Worm (Caenorhabditis elegans) whole organism, midembryonic: ENCODE data around the gene cgef-1.

ENCODE experiments used
- T22C8.4 ChIP-seq: fragments of 200-800 bp; sonication (Bioruptor generic); IDR thresholded peaks from 2 replicates; pipeline ENCODE4 v1.3.6; 2022; ENCODE audit warnings: missing genetic modification characterization, missing compliant biosample characterization
- cog-1 ChIP-seq: sonication (generic microtip); optimal IDR thresholded peaks from 2 replicates; lab custom pipeline; 2016; ENCODE audit warnings: missing genetic modification characterization, missing compliant biosample characterization
- flt-1 ChIP-seq: fragments of 200-800 bp; sonication (Bioruptor generic); IDR thresholded peaks from 2 replicates; pipeline ENCODE4 v1.3.6; 2022; ENCODE audit warnings: missing genetic modification characterization, missing compliant biosample characterization
- klf-2 ChIP-seq: fragments of 200-800 bp; sonication (Bioruptor generic); conservative IDR thresholded peaks from 2 replicates; pipeline ENCODE4 v1.3.6; 2022; ENCODE audit warnings: missing genetic modification reagents, missing genetic modification characterization, missing compliant biosample characterization
- med-1 ChIP-seq: sonication (generic microtip); optimal IDR thresholded peaks from 2 replicates; lab custom pipeline; 2017; ENCODE audit warnings: missing genetic modification characterization, mild to moderate bottlenecking, missing compliant biosample characterization, antibody characterized with exemption, missing genetic modification reagents; ENCODE audit not compliant: insufficient read depth
- ref-1 ChIP-seq: fragments of 200-800 bp; sonication (Bioruptor generic); conservative IDR thresholded peaks from 2 replicates; pipeline ENCODE4 v1.3.6; 2022; ENCODE audit warnings: missing genetic modification reagents, missing genetic modification characterization, missing compliant biosample characterization
- tab-1 ChIP-seq: fragments of 200-800 bp; sonication (Bioruptor generic); IDR thresholded peaks from 2 replicates; pipeline ENCODE4 v1.3.6; 2022; ENCODE audit warnings: missing genetic modification characterization, missing compliant biosample characterization
- ztf-23 ChIP-seq: fragments of 200-800 bp; sonication (Bioruptor generic); IDR thresholded peaks from 2 replicates; pipeline ENCODE4 v1.3.6; 2022; ENCODE audit warnings: missing genetic modification reagents, missing genetic modification characterization, missing compliant biosample characterization
- ztf-29 ChIP-seq: fragments of 200-800 bp; sonication (Bioruptor generic); IDR thresholded peaks from 2 replicates; pipeline ENCODE4 v1.3.6; 2022; ENCODE audit warnings: missing genetic modification reagents, missing genetic modification characterization, missing compliant biosample characterization

cgef-1 gene

DNA sequence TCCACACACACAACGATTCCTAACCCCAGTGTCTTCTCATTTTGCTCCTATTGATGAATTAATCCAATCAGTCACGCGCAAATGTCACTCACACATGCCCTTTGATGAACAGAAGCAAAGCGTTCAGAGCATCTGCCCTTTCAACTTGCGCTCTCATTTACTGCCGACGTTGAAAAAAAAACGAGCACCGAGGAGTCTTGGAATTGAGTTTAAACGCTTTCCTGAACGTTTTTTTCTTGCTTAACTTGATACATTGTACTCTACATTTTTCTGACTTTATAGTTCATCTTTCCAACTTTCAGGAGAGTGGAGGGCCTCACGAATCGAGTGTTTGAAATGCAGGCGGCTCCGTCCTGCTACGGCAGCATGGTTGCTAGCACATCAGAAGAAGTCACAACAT, at the start of gene cgef-1:
cgef-1 (plus strand) TSS at position 301 of the 400 bp plus-strand sequence.
- TF ChIP-seq ref-1 (GFP tag; lab: Robert Waterston, UW) = no peak
- TF ChIP-seq flt-1 (GFP tag; lab: Robert Waterston, UW) = no peak
- TF ChIP-seq ztf-29 = no peak
- TF ChIP-seq klf-2 = no peak
- no peak for TF ChIP-seq T22C8.4 (GFP tag; lab: Robert Waterston, UW)
- no peak for TF ChIP-seq tab-1
- no peak for TF ChIP-seq med-1
- no peak for TF ChIP-seq cog-1 (tag; lab: Kevin White, UChicago)
- no peak for TF ChIP-seq ztf-23 (GFP tag; lab: Robert Waterston, UW)

DNA sequence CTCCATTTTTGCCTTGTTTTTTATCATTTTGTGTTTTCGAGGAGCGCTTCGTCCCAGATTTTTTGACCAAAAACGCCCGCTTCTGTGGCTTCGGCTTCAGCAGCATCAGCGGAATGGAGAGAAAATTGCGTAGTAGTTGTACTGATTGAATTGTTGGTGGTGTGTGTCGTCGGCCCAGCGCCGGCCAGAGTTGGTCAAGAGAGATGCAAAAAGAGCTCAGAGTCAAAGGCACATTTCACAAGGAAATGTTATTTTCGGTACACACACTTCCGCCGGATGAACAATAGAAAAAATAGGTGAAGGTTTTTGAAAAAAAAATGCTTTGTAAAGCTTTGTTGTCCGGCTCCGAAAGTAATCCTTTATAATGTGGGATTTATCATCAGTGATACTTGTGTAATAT, 44.2 kb upstream of the cgef-1 start:
- no peak for TF ChIP-seq cog-1 (tag; lab: Kevin White, UChicago)
- no peak for TF ChIP-seq med-1
- no peak for TF ChIP-seq ztf-23 (GFP tag; lab: Robert Waterston, UW)

DNA sequence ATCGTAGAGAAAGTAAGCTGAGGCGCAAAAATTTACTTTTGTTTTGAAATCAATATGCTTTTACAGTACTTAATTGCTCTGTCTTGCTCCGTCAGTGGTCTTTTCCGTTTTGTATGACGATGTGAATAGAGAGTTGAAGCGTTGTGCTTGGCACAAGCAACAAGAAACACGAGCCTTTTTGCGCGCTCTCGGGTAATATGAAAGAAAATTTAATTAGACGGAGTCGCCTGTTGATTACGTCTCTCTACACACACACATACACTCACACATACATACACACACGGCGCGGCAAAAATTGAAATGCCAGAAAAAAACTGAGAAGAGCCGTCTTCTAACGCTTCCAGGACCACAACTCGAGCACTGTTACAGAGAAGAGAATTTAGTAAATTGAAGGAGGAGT, 42.0 kb upstream of the cgef-1 start:
- TF ChIP-seq med-1 (no peak), ztf-29 (no peak), klf-2 (no peak), flt-1 (GFP tag; lab: Robert Waterston, UW) (no peak), cog-1 (tag; lab: Kevin White, UChicago) (no peak), ztf-23 (GFP tag; lab: Robert Waterston, UW) (no peak), ref-1 (GFP tag; lab: Robert Waterston, UW) (no peak), tab-1 (no peak), T22C8.4 (GFP tag; lab: Robert Waterston, UW) (no peak)

DNA sequence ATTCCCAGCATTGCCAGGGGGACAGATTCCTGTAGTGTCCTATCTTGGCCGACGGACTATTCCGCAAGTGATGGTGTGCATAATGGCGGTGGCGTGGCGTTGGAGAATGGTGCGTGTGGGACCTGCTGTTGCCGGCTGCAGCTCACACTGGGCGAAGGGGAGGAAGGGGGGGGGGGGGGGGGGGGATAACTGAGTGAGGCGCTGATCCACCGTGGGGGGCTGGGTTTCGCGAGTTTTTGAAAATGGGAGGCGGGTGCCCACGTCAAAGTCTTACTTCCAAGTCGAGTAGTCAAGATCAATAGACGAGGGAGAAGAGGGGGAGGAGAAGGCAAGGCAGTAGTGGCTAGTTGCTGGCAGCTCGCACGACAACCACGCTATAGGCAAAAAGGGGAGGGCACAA, 40.4 kb upstream of the cgef-1 start:
- TF ChIP-seq T22C8.4 (GFP tag; lab: Robert Waterston, UW) (no peak), tab-1 (no peak), ztf-29 (no peak), ztf-23 (GFP tag; lab: Robert Waterston, UW) (no peak), cog-1 (tag; lab: Kevin White, UChicago) (no peak), klf-2 (no peak), med-1 (no peak), flt-1 (GFP tag; lab: Robert Waterston, UW) (no peak)

DNA sequence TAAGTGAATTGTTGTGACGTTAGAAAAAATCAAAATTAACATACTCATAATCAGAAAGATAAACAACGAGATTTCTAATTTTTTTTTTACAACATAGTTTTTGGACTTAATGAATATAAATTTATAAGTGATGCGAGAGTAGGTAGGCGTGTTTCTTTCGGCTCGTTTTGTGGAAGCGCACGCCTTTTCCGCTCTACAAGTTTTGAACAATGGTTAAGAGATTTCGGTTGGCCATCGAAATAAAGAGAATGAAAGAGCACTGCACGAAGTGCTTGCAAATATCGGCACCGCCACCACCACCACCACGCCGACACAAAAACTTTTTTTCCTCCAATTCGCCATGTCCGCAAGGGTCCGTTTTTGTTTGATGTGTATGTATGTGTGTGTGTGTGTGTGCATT, 22.9 kb upstream of the cgef-1 start:
- TF ChIP-seq ref-1 (GFP tag; lab: Robert Waterston, UW) (no peak), ztf-23 (GFP tag; lab: Robert Waterston, UW) (no peak), T22C8.4 (GFP tag; lab: Robert Waterston, UW) (no peak), ztf-29 (no peak), tab-1 (no peak), flt-1 (GFP tag; lab: Robert Waterston, UW) (no peak), klf-2 (no peak), med-1 (no peak), cog-1 (tag; lab: Kevin White, UChicago) (no peak)

DNA sequence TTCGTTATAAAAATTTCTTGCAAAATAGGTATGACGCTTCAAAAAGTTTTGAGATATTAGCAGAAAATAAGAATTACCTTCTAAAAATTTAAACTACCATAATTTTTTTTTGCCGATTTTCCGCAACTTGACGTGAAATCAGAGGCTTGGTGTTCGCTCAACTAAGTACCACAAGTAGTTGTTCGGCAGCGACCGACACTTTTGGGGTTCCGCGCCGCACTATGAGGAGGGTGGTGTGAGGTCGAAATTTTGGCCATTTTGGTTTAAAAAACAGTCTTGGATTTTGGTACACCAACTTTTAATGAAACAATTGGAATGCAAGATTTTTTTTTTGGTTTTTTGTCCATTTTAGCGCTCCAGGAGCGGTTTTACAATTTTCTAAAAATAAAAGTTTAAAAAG, 19.0 kb upstream of the cgef-1 start:
- TF ChIP-seq T22C8.4 (GFP tag; lab: Robert Waterston, UW) (no peak), ztf-23 (GFP tag; lab: Robert Waterston, UW) (no peak), ref-1 (GFP tag; lab: Robert Waterston, UW) (no peak), cog-1 (tag; lab: Kevin White, UChicago) (no peak), klf-2 (no peak), med-1 (no peak), flt-1 (GFP tag; lab: Robert Waterston, UW) (no peak), ztf-29 (no peak), tab-1 (no peak)

DNA sequence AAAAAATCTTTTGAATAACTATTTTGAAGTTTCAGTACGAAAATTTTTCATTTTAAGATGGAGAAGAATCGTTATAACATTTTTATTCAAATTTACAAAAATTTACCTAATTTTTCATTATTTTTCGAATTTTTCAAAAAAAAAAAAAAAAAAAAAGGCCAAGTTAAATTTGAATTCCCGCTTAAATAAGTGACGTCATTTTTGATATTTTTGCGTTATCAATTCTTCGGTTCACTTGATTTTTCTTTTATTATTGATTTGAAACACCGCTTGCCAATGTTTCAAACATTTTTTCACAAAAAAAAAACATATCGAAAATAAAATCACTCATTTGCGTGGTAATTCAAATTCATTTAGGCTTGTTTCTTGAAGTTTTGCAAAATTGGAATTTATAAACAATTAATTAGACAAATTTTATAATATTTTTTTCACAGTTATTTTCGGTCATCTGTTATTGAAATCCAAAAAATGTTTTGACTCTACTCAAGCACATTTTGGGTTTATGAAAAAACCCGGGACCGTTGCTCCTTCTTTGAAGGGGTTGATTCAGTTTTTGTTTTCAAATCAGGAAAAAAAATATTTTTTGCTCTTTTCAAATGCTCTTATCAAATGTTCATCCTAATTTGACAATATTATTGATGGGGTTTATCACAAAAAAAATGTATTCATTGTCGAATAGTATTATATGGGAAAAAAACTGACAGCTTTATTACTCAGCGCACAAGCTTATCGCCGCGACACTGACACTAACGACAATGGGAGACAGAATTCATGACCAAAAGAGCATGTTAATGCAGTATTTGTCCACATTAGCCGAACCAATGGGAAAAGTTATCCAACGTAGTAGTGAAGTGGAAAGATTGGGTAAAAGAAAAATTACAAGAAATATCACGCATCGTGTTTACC, 17.6 kb upstream of the cgef-1 start:
- TF ChIP-seq tab-1 = no peak
- no peak for TF ChIP-seq klf-2

DNA sequence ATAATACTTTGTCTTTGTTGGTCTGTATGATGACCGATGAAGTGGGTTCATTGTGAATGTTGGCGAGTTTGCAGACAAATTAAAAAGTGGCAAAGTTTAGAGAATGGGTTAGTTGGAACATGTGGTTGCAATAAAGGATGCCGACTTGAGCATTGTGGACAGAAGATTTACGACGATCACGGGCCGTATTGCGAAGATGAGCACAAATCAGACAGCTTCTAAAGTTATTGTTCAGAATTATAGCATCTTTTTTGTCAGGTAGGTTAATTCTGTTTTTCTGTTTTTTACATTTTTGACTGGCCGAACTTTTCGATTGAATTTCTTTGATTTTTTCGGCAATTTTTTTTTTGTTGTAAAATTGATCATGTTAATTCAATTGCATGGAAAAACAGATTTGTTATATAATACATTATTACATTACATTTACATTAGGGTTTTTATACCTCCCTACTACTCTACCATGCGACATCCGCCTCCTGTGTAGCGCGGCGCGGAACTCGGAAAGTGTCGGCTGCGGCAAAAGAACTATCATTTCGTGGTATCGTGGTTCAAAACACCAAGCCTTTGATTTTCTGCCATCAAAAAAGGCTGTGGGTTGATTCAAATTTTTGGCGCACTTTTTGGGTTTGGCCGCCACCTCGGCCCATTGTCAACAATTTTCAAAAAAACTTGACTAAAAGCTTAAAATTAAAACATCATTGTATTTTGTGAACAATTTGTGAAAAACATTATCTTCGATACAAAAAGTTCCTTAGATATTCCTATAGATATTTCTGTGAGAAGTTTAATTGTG, 8.2 kb upstream of the cgef-1 start, which contains the start of gene unc-2:
unc-2 (minus strand) TSS at position 51 of the 793 bp plus-strand sequence.
- TF ChIP-seq ztf-23 (GFP tag; lab: Robert Waterston, UW) (no peak), klf-2 (no peak), ref-1 (GFP tag; lab: Robert Waterston, UW) (no peak), tab-1 (no peak), ztf-29 (no peak), flt-1 (GFP tag; lab: Robert Waterston, UW) (no peak), cog-1 (tag; lab: Kevin White, UChicago) (no peak), med-1 (no peak), T22C8.4 (GFP tag; lab: Robert Waterston, UW) (no peak)

DNA sequence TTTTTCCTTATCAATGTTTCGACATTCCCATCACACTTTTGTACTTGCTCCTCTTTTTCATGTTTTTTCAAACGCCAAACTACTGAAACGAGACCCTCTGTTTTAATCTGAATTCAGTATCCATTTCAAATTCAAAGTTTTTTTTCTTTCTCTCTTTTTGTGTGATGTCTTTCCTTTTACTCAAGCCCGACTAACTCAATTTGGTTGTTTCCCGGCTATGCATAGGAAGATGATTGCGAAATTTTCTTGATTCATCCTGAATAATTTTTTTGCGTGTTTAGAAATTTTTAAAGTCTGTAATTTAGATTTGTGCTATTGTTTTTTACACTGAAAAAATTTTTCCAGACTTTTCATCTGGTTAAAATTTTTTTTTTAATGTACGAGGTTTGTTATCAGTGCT, 7.6 kb upstream of the cgef-1 start:
- TF ChIP-seq ztf-29 (no peak), ztf-23 (GFP tag; lab: Robert Waterston, UW) (no peak), klf-2 (no peak)

DNA sequence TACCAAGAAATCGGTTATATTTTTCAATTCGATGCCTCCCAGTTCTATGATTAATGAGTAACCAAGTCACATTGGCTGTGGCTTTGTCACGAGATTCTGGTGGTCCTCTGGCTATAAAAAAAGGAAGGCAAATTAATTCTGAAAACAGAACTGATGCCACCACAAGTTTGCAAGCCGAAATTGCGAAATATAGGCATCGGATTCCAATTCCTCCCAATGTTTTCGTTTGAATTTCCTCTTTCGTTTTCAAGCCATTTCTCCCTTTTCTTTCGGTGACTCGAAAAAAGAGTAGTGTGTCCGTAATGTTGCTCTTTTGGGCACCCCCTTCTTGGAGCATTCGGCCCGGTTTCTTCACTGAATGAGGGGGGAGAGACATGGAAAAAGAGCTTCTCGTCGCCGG, 2.2 kb upstream of the cgef-1 start, which contains the start of gene F55F1.2:
F55F1.2 (minus strand) TSS at position 376 of the 400 bp plus-strand sequence.
- TF ChIP-seq klf-2 (no peak), cog-1 (tag; lab: Kevin White, UChicago) (no peak), ref-1 (GFP tag; lab: Robert Waterston, UW) (no peak), ztf-23 (GFP tag; lab: Robert Waterston, UW) (no peak), flt-1 (GFP tag; lab: Robert Waterston, UW) (no peak), tab-1 (no peak), med-1 (no peak), T22C8.4 (GFP tag; lab: Robert Waterston, UW) (no peak), ztf-29 (no peak)
